Worm (Caenorhabditis elegans) whole organism, L2 larva: ENCODE measurements around the gene nhr-28.

Experiments used
- blmp-1 ChIP-seq: sonication (generic microtip); optimal IDR thresholded peaks from 2 replicates; lab custom pipeline; 2017; ENCODE audit warnings: missing genetic modification characterization, mild to moderate bottlenecking, missing compliant biosample characterization, antibody characterized with exemption, moderate library complexity; ENCODE audit not compliant: insufficient read depth
- ceh-82 ChIP-seq: fragments of 150-350 bp; optimal IDR thresholded peaks from 2 replicates; lab custom pipeline; 2014; ENCODE audit warnings: missing biosample characterization, missing genetic modification characterization
- crh-2 ChIP-seq: sonication (generic microtip); optimal IDR thresholded peaks from 2 replicates; lab custom pipeline; 2017; ENCODE audit warnings: missing biosample characterization, missing genetic modification characterization
- elt-3 ChIP-seq: sonication (generic microtip); optimal IDR thresholded peaks from 2 replicates; lab custom pipeline; 2017; ENCODE audit warnings: missing biosample characterization, missing genetic modification characterization
- lsy-2 ChIP-seq, 2 experiments: fragments of 150-350 bp in 1 of 2; sonication (generic microtip) in 1 of 2; optimal IDR thresholded peaks; 2 replicates each; lab custom pipeline; 2014 to 2017; ENCODE audit warnings: missing biosample characterization in 2 of 2, missing genetic modification characterization in 2 of 2
- mbf-1 ChIP-seq: sonication (generic microtip); optimal IDR thresholded peaks from 2 replicates; lab custom pipeline; 2017; ENCODE audit warnings: missing biosample characterization, missing genetic modification characterization
- mdl-1 ChIP-seq, 2 experiments: fragments of 150-350 bp in 1 of 2; sonication (generic microtip) in 1 of 2; optimal IDR thresholded peaks; 2 replicates each; lab custom pipeline; 2017; ENCODE audit warnings: missing biosample characterization in 2 of 2, missing genetic modification characterization in 2 of 2
- nhr-237 ChIP-seq: fragments of 150-350 bp; optimal IDR thresholded peaks from 2 replicates; lab custom pipeline; 2014; ENCODE audit warnings: missing biosample characterization, missing genetic modification characterization
- nhr-77 ChIP-seq: fragments of 150-350 bp; optimal IDR thresholded peaks from 2 replicates; lab custom pipeline; 2014; ENCODE audit warnings: missing biosample characterization, missing genetic modification characterization
- sem-4 ChIP-seq: fragments of 150-350 bp; optimal IDR thresholded peaks from 2 replicates; lab custom pipeline; 2014; ENCODE audit warnings: missing biosample characterization, missing genetic modification reagents, missing genetic modification characterization
- unc-39 ChIP-seq: fragments of 150-350 bp; optimal IDR thresholded peaks from 2 replicates; lab custom pipeline; 2014; ENCODE audit warnings: missing biosample characterization, missing genetic modification characterization

DNA sequence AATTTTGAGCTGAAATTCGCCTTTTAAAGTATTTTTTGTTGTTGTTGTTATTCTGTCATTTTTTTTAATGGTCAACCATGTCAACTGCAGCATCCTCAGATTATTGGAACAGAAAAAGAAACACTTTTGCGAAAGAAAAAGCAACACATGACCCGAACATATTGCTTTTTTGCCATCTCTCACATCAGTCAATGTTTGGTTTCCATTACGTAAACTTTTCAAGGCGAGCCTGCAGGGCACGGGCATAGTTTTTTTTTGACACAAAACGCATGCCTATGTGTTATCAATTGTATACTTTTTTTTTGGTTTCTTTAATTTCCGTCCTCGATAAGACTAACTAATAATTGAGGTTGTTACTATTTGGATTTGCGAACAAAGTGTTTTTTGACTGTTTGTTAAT is 17.4 kb upstream of the nhr-28 start:
- TF ChIP-seq mbf-1 (tag; lab: Kevin White, UChicago) (no peak), ceh-82 (tag; lab: Kevin White, UChicago) (no peak), crh-2 (no peak), lsy-2 (tag; optimal IDR thresholded peaks at IDR 0.05; lab: Kevin White, UChicago) (no peak), sem-4 (tag; lab: Kevin White, UChicago) (no peak), nhr-77 (tag; lab: Kevin White, UChicago) (no peak), blmp-1 (tag; lab: Kevin White, UChicago) (no peak), nhr-237 (tag; lab: Kevin White, UChicago) (no peak), elt-3 (tag; lab: Kevin White, UChicago) (no peak), unc-39 (tag; lab: Kevin White, UChicago) (no peak), mdl-1 (tag; optimal IDR thresholded peaks at IDR 0.05; lab: Kevin White, UChicago) (no peak)
